Worm (Caenorhabditis elegans) whole organism, L3 larva: ENCODE data around the gene sra-11.
A peak's percentile ranks its signal among the peaks of the same experiment; 100 is the strongest.

Experiments used
- R02D3.7 ChIP-seq: fragments of 150-350 bp; optimal IDR thresholded peaks from 2 replicates; lab custom pipeline; 2014; ENCODE audit warnings: missing biosample characterization, missing genetic modification characterization
- ZK546.5 ChIP-seq: sonication (generic microtip); optimal IDR thresholded peaks from 2 replicates; lab custom pipeline; 2017; ENCODE audit warnings: missing biosample characterization, missing genetic modification characterization
- ceh-16 ChIP-seq: sonication (generic microtip); optimal IDR thresholded peaks from 2 replicates; lab custom pipeline; 2017; ENCODE audit warnings: missing biosample characterization, missing genetic modification characterization
- ceh-28 ChIP-seq: fragments of 150-350 bp; optimal IDR thresholded peaks from 2 replicates; lab custom pipeline; 2014; ENCODE audit warnings: missing biosample characterization, missing genetic modification reagents, missing genetic modification characterization
- ceh-82 ChIP-seq: fragments of 150-350 bp; optimal IDR thresholded peaks from 2 replicates; lab custom pipeline; 2014; ENCODE audit warnings: missing biosample characterization, missing genetic modification characterization
- daf-12 ChIP-seq: fragments of 150-350 bp; optimal IDR thresholded peaks from 2 replicates; lab custom pipeline; 2014; ENCODE audit warnings: missing biosample characterization, missing genetic modification reagents, missing genetic modification characterization
- egl-27 ChIP-seq: sonication (generic microtip); optimal IDR thresholded peaks from 4 replicates; lab custom pipeline; 2017; ENCODE audit warnings: missing biosample characterization, missing genetic modification reagents, missing genetic modification characterization
- egl-5 ChIP-seq: fragments of 150-350 bp; optimal IDR thresholded peaks from 2 replicates; lab custom pipeline; 2017; ENCODE audit warnings: missing biosample characterization, missing genetic modification reagents, missing genetic modification characterization, inconsistent platforms
- elt-2 ChIP-seq: sonication (generic microtip); optimal IDR thresholded peaks from 2 replicates; lab custom pipeline; 2016; ENCODE audit warnings: missing genetic modification reagents, mild to moderate bottlenecking, missing genetic modification characterization, missing compliant biosample characterization
- eor-1 ChIP-seq, 2 experiments: fragments of 150-350 bp; optimal IDR thresholded peaks; 2 replicates each; lab custom pipeline; 2014 to 2018; ENCODE audit warnings: missing biosample characterization in 2 of 2, missing genetic modification characterization in 2 of 2
- hmg-11 ChIP-seq: sonication (generic microtip); optimal IDR thresholded peaks from 2 replicates; lab custom pipeline; 2016; ENCODE audit warnings: missing genetic modification characterization, missing compliant biosample characterization
- jun-1 ChIP-seq: fragments of 150-350 bp; optimal IDR thresholded peaks from 2 replicates; lab custom pipeline; 2014; ENCODE audit warnings: missing biosample characterization, missing genetic modification reagents, missing genetic modification characterization
- lin-15B ChIP-seq: fragments of 150-350 bp; optimal IDR thresholded peaks from 2 replicates; lab custom pipeline; 2014; ENCODE audit warnings: missing biosample characterization, missing genetic modification characterization
- lin-39 ChIP-seq: fragments of 150-350 bp; optimal IDR thresholded peaks from 2 replicates; lab custom pipeline; 2018; ENCODE audit warnings: missing biosample characterization, missing genetic modification reagents, missing genetic modification characterization
- lsy-12 ChIP-seq: sonication (generic microtip); optimal IDR thresholded peaks from 2 replicates; lab custom pipeline; 2016; ENCODE audit warnings: mild to moderate bottlenecking, missing genetic modification characterization, missing compliant biosample characterization
- mdl-1 ChIP-seq: fragments of 150-350 bp; optimal IDR thresholded peaks from 2 replicates; lab custom pipeline; 2014; ENCODE audit warnings: missing biosample characterization, missing genetic modification characterization
- nfya-1 ChIP-seq: sonication (generic microtip); optimal IDR thresholded peaks from 2 replicates; lab custom pipeline; 2017; ENCODE audit warnings: missing genetic modification characterization, mild to moderate bottlenecking, missing compliant biosample characterization, antibody characterized with exemption, moderate library complexity; ENCODE audit not compliant: insufficient read depth
- nhr-11 ChIP-seq: fragments of 150-350 bp; optimal IDR thresholded peaks from 2 replicates; lab custom pipeline; 2014; ENCODE audit warnings: missing biosample characterization, missing genetic modification characterization
- nhr-12 ChIP-seq: fragments of 150-350 bp; optimal IDR thresholded peaks from 2 replicates; lab custom pipeline; 2014; ENCODE audit warnings: missing biosample characterization, missing genetic modification characterization
- nhr-23 ChIP-seq: fragments of 150-350 bp; optimal IDR thresholded peaks from 2 replicates; lab custom pipeline; 2014; ENCODE audit warnings: missing biosample characterization, missing genetic modification reagents, missing genetic modification characterization
- nhr-25 ChIP-seq: sonication (generic microtip); optimal IDR thresholded peaks from 2 replicates; lab custom pipeline; 2017; ENCODE audit warnings: missing biosample characterization, missing genetic modification characterization
- nhr-28 ChIP-seq: fragments of 150-350 bp; optimal IDR thresholded peaks from 2 replicates; lab custom pipeline; 2014; ENCODE audit warnings: missing biosample characterization, missing genetic modification characterization
- nhr-43 ChIP-seq: sonication (generic microtip); optimal IDR thresholded peaks from 2 replicates; lab custom pipeline; 2016; ENCODE audit warnings: mild to moderate bottlenecking, missing genetic modification characterization, missing compliant biosample characterization; ENCODE audit not compliant: poor library complexity, severe bottlenecking
- nhr-76 ChIP-seq: fragments of 150-350 bp; sonication (generic microtip); optimal IDR thresholded peaks from 5 replicates; lab custom pipeline; 2014; ENCODE audit warnings: missing biosample characterization, missing genetic modification characterization
- pha-4 ChIP-seq: fragments of 150-350 bp; optimal IDR thresholded peaks from 2 replicates; lab custom pipeline; 2014; ENCODE audit warnings: missing biosample characterization, missing genetic modification reagents, missing genetic modification characterization
- pqm-1 ChIP-seq: fragments of 150-350 bp; optimal IDR thresholded peaks from 2 replicates; lab custom pipeline; 2017; ENCODE audit warnings: missing biosample characterization, missing genetic modification characterization, inconsistent platforms
- sea-2 ChIP-seq: fragments of 150-350 bp; sonication (generic microtip); optimal IDR thresholded peaks from 4 replicates; lab custom pipeline; 2014; ENCODE audit warnings: missing biosample characterization, missing genetic modification reagents, missing genetic modification characterization
- skn-1 ChIP-seq: fragments of 150-350 bp; optimal IDR thresholded peaks from 2 replicates; lab custom pipeline; 2014; ENCODE audit warnings: missing biosample characterization, missing genetic modification characterization
- tbx-2 ChIP-seq: sonication (generic microtip); optimal IDR thresholded peaks from 2 replicates; lab custom pipeline; 2016; ENCODE audit warnings: mild to moderate bottlenecking, missing genetic modification characterization, missing compliant biosample characterization
- unc-39 ChIP-seq: sonication (generic microtip); optimal IDR thresholded peaks from 4 replicates; lab custom pipeline; 2017; ENCODE audit warnings: missing biosample characterization, missing genetic modification characterization
- zag-1 ChIP-seq: fragments of 150-350 bp; optimal IDR thresholded peaks from 2 replicates; lab custom pipeline; 2014; ENCODE audit warnings: missing biosample characterization, missing genetic modification characterization
- ztf-11 ChIP-seq: fragments of 150-350 bp; optimal IDR thresholded peaks from 2 replicates; lab custom pipeline; 2014; ENCODE audit warnings: missing biosample characterization, missing genetic modification characterization
- ztf-4 ChIP-seq: fragments of 150-350 bp; optimal IDR thresholded peaks from 2 replicates; lab custom pipeline; 2014; ENCODE audit warnings: missing biosample characterization, missing genetic modification characterization

Gene sra-11

ce11 chrII:10868670-10869246, 41.4 kb downstream of the sra-11 start, which contains the start of the genes gmps-1 and cap-2 (continued):
- TF ChIP-seq nhr-11 (tag; lab: Kevin White, UChicago) (peak; percentile 74), nhr-28 (tag; lab: Kevin White, UChicago) (peak; percentile 68), nhr-76 (tag; lab: Kevin White, UChicago) (no peak), eor-1 (tag; optimal IDR thresholded peaks at IDR 0.05; lab: Kevin White, UChicago) (peak in 1 of 2 experiments; percentile 38), egl-27 (peak; percentile 80), nhr-25 (tag; lab: Kevin White, UChicago) (peak; percentile 93), ZK546.5 (tag; lab: Kevin White, UChicago) (peak; percentile 54)
- TF ChIP-seq, all 47 proteins: peak for 34

- TF ChIP-seq jun-1 (tag; lab: Kevin White, UChicago) = no peak
- TF ChIP-seq egl-5 (tag; lab: Kevin White, UChicago) = no peak
- no peak for TF ChIP-seq R02D3.7 (tag; lab: Kevin White, UChicago)
- TF ChIP-seq pqm-1 = peak; percentile 64
- TF ChIP-seq ztf-11 (tag; lab: Kevin White, UChicago) = no peak
- no peak for TF ChIP-seq lin-15B (tag; lab: Kevin White, UChicago)
- no peak for TF ChIP-seq ceh-28 (tag; lab: Kevin White, UChicago)
- peak; percentile 43 for TF ChIP-seq nfya-1 (tag; lab: Kevin White, UChicago)
- no peak for TF ChIP-seq tbx-2 (tag; lab: Kevin White, UChicago)
- no peak for TF ChIP-seq sea-2
- no peak for TF ChIP-seq daf-12 (tag; lab: Kevin White, UChicago)
- TF ChIP-seq eor-1 (tag; optimal IDR thresholded peaks at IDR 0.05; lab: Kevin White, UChicago) = no peak
- no peak for TF ChIP-seq nhr-12
- no peak for TF ChIP-seq lsy-12 (tag; lab: Kevin White, UChicago)
- peak; percentile 55 for TF ChIP-seq elt-2 (tag; lab: Kevin White, UChicago)
- TF ChIP-seq nhr-43 (tag; lab: Kevin White, UChicago) = no peak
- TF ChIP-seq skn-1 = no peak
- TF ChIP-seq ceh-16 (tag; lab: Kevin White, UChicago) = no peak
- no peak for TF ChIP-seq lin-39 (tag; lab: Kevin White, UChicago)
- no peak for TF ChIP-seq unc-39 (tag; lab: Kevin White, UChicago)
- TF ChIP-seq ztf-4 = no peak
- TF ChIP-seq pha-4 (tag; lab: Kevin White, UChicago) = peak; percentile 57
- TF ChIP-seq ceh-82 (tag; lab: Kevin White, UChicago) = no peak
- TF ChIP-seq mdl-1 (tag; lab: Kevin White, UChicago) = no peak
- TF ChIP-seq zag-1 (tag; lab: Kevin White, UChicago) = no peak
- TF ChIP-seq hmg-11 (tag; lab: Kevin White, UChicago) = peak; percentile 35
- TF ChIP-seq nhr-23 (tag; lab: Kevin White, UChicago) = no peak
These were observed 42.9 kb downstream of the sra-11 start for ce11 chrII:10867219-10867618.

- no peak for TF ChIP-seq elt-2 (tag; lab: Kevin White, UChicago)
- TF ChIP-seq nhr-25 (tag; lab: Kevin White, UChicago) = peak; percentile 55
- TF ChIP-seq ceh-28 (tag; lab: Kevin White, UChicago) = no peak
- TF ChIP-seq hmg-11 (tag; lab: Kevin White, UChicago) = peak; percentile 58
- no peak for TF ChIP-seq eor-1 (tag; optimal IDR thresholded peaks at IDR 0.05; lab: Kevin White, UChicago)
These were observed 47.1 kb downstream of the sra-11 start for ce11 chrII:10862749-10863656.
